Fruit fly (Drosophila melanogaster): Measurements from ENCODE around the gene CG42597.

CG42597 gene

DNA sequence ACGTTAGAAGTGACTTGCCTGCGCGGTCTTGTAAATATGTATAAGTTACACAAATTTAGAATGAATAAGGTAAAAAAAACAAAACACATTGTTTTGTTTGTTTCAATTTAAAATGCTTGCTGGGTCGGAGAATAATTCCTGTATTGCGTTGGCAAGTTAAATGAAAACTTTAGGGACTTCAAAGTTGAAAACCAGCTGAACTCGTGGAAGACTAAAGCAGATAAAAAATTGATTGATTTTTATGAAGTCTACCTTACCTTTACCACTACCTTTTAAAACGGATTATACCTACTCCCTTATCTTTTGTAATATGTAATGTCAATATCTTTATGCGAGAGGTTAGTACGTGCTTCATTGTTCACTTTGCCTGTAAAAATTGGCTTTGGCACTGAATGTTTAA is at the start of gene CG42597:
Gene CG42597, minus strand, starts transcription at position 101 of the 400 bp plus-strand sequence.
- TF ChIP-seq EcR (GFP tag; optimal IDR thresholded peaks at IDR 0.05) (no peak), psq (optimal IDR thresholded peaks at IDR 0.05) (no peak), CG8478 (optimal IDR thresholded peaks at IDR 0.05) (no peak), usp (GFP tag; optimal IDR thresholded peaks at IDR 0.05) (no peak), Dll (optimal IDR thresholded peaks at IDR 0.05) (no peak), pan (optimal IDR thresholded peaks at IDR 0.05) (no peak)

DNA sequence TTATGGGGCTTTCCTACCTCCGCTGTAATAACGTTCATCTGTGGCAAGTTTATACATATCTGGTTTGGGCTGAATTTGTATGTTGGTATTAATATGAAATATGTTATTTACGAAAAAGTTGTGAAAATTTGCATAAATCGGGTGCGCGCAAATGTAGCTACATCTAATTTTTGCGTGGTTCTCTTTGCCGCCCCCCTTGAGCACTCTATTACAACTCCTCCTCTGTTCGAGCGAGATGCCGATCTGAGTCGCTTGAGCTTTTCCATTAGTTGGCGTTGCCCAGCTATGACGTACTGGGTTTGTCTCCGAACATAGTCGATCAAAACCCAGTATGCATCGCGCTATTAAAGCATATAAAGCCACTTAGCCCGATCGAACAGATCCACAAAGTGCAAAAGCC is 43.5 kb upstream of the CG42597 start, which contains the start of gene CG6675:
Gene CG6675, plus strand, starts transcription at position 301 of the 400 bp plus-strand sequence.
- TF ChIP-seq psq (optimal IDR thresholded peaks at IDR 0.05): no peak
- TF ChIP-seq CG8478 (optimal IDR thresholded peaks at IDR 0.05): no peak

DNA sequence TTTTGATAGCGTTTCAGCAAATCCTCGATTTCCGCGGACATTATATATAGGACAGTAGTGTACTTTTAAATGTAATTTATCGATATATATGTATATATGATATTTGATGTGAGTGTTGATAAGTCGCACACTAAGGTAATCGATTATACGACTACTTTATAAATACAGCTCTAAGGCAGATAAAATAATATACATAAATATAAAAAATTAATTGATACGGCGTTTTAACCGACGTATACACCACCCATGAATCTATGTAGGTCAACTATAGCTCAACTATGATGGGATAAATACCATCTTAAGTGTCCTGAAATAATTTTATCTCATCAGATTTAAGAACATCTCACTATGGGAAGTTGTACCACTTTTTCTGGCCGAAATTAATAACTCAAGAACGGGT is 42.1 kb upstream of the CG42597 start, which contains the start of gene CG10834:
Gene CG10834, minus strand, starts transcription at position 101 of the 400 bp plus-strand sequence.
- TF ChIP-seq psq (optimal IDR thresholded peaks at IDR 0.05) (no peak), Dll (optimal IDR thresholded peaks at IDR 0.05) (no peak)

DNA sequence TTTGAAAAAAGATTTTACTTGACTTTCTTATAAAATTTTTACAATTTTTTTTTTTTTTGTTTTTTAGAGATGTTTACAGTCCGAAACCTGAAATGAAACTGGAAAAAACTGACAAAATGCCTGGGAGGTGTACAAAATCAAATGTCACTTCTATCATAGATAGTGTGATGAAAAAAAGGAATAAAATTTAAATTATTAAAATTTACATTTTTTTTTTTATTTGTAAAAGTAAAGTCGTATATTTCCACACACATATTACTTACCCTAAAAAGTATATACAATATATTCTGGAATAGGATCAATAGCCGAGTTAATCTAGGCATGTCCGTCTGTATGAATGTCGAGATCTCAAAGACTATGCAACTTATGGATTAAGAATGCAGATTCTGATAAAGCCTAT is 40.3 kb upstream of the CG42597 start, which contains the start of gene CG15219:
Gene CG15219, minus strand, starts transcription at position 101 of the 400 bp plus-strand sequence.
- TF ChIP-seq Dll (optimal IDR thresholded peaks at IDR 0.05) (no peak), EcR (GFP tag; optimal IDR thresholded peaks at IDR 0.05) (no peak), pan (optimal IDR thresholded peaks at IDR 0.05) (no peak), CG8478 (optimal IDR thresholded peaks at IDR 0.05) (no peak), psq (optimal IDR thresholded peaks at IDR 0.05) (no peak), usp (GFP tag; optimal IDR thresholded peaks at IDR 0.05) (no peak)

DNA sequence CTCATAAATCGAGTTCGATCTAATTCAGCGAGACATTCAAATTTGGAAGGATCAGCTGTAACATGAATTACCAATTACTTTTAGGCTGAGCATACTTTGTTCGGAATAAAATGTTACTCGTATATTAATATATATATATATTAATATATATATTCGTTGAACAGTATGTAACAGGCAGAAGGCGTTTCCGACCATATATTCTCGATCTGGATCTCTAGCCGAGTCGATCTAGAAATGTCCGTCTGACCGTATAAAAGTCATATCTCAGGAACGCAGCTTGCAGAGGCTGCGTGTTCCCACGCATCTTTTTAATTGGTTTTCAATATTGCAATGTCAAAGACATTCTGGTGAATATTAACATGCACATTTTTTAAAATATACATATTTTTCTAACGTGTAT is 39.2 kb upstream of the CG42597 start, which contains the start of gene tplus3b:
Gene tplus3b, minus strand, starts transcription at position 101 of the 400 bp plus-strand sequence.
- no peak for TF ChIP-seq CG8478 (optimal IDR thresholded peaks at IDR 0.05)
- TF ChIP-seq psq (optimal IDR thresholded peaks at IDR 0.05): no peak
- TF ChIP-seq pan (optimal IDR thresholded peaks at IDR 0.05): no peak
- no peak for TF ChIP-seq usp (GFP tag; optimal IDR thresholded peaks at IDR 0.05)
- no peak for TF ChIP-seq Dll (optimal IDR thresholded peaks at IDR 0.05)
- TF ChIP-seq EcR (GFP tag; optimal IDR thresholded peaks at IDR 0.05): no peak

DNA sequence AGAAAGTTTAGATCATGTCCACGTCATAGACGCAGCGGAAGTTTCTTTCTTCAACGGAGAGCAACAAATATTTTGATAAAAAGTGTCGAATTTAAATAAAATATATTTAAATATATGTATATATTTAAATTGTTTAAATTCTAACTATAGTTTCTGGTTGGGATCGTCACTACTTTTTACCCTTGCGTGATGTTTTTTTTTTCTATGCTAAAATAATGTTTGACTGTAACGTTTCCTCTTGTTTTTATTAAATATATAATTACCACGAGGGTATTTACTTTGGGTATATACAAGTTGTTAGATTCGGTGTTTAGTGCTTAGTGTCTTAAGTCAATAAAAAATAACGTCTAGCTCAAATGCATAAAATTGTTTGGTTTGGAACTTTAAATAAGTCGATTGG is 14.2 kb upstream of the CG42597 start, which contains the start of gene ttm3:
Gene ttm3, plus strand, starts transcription at position 301 of the 400 bp plus-strand sequence.
- TF ChIP-seq psq (optimal IDR thresholded peaks at IDR 0.05): no peak

DNA sequence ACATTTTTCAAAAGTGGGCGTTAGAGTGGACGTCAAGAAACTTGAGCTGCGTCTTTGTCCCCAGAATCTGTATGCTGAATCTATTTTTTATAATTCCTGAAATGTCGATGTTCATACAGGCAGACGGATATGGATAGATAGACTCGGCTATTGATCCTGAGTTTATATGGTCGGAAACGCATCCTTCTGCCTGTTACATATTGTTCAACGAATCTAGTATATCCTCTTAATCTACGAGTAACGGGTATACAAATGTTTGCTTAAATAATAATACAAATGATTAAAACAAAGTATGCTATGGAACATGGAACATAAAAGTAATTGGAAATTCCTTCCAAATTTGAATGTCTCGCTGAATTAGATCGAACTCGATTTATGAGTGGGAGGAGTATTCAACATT is 5.7 kb upstream of the CG42597 start, which contains the start of gene tplus3a:
Gene tplus3a, plus strand, starts transcription at position 301 of the 400 bp plus-strand sequence.
- TF ChIP-seq Dll (optimal IDR thresholded peaks at IDR 0.05): no peak
- no peak for TF ChIP-seq psq (optimal IDR thresholded peaks at IDR 0.05)
- TF ChIP-seq CG8478 (optimal IDR thresholded peaks at IDR 0.05): no peak
- no peak for TF ChIP-seq EcR (GFP tag; optimal IDR thresholded peaks at IDR 0.05)
- no peak for TF ChIP-seq usp (GFP tag; optimal IDR thresholded peaks at IDR 0.05)
- TF ChIP-seq pan (optimal IDR thresholded peaks at IDR 0.05): no peak

DNA sequence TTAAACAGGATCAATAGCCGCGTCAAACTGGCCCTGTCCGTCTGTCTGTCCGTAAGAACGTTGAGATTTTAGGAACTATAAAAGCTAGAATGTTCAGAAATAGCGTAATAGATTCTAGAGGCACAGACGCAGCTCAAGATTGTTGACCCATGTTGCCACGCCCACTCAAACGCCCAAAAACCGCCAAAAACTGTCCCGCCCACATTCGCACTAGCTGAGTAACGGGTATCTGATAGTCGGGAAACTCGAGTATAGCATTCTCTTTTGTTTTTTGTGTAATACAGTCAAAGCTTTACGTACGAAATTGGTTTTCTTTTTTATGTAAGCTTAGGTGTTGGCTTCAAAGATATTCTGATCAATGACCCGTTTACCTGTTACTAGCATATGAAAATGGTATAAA is 5.3 kb downstream of the CG42597 start:
- no peak for TF ChIP-seq Dll (optimal IDR thresholded peaks at IDR 0.05)
- no peak for TF ChIP-seq psq (optimal IDR thresholded peaks at IDR 0.05)
- TF ChIP-seq pan (optimal IDR thresholded peaks at IDR 0.05): no peak
- no peak for TF ChIP-seq EcR (GFP tag; optimal IDR thresholded peaks at IDR 0.05)
- TF ChIP-seq CG8478 (optimal IDR thresholded peaks at IDR 0.05): no peak
- no peak for TF ChIP-seq usp (GFP tag; optimal IDR thresholded peaks at IDR 0.05)

DNA sequence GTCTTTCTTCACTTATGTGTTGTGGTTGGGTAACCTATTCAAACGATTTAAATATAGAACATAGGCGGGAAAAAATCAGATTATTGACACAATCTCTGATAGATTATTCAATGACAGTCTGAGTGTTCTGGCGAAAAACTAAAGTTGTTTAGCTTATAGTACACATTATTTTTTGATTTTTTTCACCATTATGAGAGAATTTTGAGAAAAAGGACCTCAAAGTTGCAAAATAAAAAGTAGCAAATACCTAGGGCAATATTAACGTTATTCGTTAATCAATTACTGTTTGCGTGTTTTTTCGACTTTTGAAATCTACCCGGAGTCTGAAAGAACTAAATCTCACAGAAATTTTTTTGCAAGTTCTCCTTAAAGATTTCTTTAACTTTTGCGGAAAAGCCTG is 10.9 kb downstream of the CG42597 start, which contains the start of gene CG34173:
Gene CG34173, minus strand, starts transcription at position 101 of the 400 bp plus-strand sequence.
- no peak for TF ChIP-seq Dll (optimal IDR thresholded peaks at IDR 0.05)
- TF ChIP-seq pan (optimal IDR thresholded peaks at IDR 0.05): no peak
- no peak for TF ChIP-seq EcR (GFP tag; optimal IDR thresholded peaks at IDR 0.05)
- TF ChIP-seq usp (GFP tag; optimal IDR thresholded peaks at IDR 0.05): no peak
- no peak for TF ChIP-seq psq (optimal IDR thresholded peaks at IDR 0.05)
- no peak for TF ChIP-seq CG8478 (optimal IDR thresholded peaks at IDR 0.05)

DNA sequence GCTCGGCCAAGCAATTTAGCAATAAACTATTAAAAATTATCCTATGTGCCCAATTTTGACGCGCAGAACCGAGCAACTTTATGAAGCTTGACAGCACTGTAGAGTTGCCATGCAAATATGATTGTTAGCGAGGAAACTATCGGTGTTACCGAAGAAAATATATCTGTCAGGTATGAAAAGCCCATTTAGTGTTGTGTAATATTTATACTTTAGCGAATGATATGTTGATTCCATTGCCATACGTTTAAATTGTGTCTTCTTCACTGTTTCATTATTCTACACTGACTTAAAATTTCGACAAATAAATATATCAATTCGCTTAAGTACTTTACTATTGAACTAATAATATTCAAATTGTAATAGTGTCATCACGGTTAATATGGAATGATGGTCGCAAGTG is 21.4 kb downstream of the CG42597 start, which contains the start of gene CG31601:
Gene CG31601, minus strand, starts transcription at position 101 of the 400 bp plus-strand sequence.
- TF ChIP-seq pan (optimal IDR thresholded peaks at IDR 0.05) (no peak), CG8478 (optimal IDR thresholded peaks at IDR 0.05) (no peak), Dll (optimal IDR thresholded peaks at IDR 0.05) (no peak), usp (GFP tag; optimal IDR thresholded peaks at IDR 0.05) (no peak), psq (optimal IDR thresholded peaks at IDR 0.05) (no peak), EcR (GFP tag; optimal IDR thresholded peaks at IDR 0.05) (no peak)

DNA sequence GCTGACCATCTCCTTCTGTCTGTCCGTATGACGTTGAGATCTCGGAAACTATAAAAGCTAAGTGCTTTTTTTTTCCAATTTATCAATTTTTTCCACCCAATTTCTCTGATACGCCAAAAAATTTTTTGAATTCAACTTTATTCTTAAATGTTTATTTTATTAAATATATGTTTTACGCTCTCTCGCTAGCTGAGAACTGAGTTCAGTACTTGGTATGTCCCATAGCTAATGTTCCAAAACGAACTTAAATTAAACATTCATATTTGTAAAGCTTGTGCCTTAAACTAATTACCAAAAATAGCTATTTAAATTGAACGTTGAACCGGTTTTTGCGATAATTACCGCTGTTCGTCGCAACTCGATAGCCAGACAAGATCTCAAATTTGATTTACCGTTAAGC is 27.6 kb downstream of the CG42597 start, which contains the start of gene Grl40a:
Gene Grl40a, plus strand, starts transcription at position 301 of the 400 bp plus-strand sequence.
- TF ChIP-seq pan (optimal IDR thresholded peaks at IDR 0.05) (no peak), Dll (optimal IDR thresholded peaks at IDR 0.05) (no peak), EcR (GFP tag; optimal IDR thresholded peaks at IDR 0.05) (no peak), usp (GFP tag; optimal IDR thresholded peaks at IDR 0.05) (no peak), psq (optimal IDR thresholded peaks at IDR 0.05) (no peak), CG8478 (optimal IDR thresholded peaks at IDR 0.05) (no peak)

DNA sequence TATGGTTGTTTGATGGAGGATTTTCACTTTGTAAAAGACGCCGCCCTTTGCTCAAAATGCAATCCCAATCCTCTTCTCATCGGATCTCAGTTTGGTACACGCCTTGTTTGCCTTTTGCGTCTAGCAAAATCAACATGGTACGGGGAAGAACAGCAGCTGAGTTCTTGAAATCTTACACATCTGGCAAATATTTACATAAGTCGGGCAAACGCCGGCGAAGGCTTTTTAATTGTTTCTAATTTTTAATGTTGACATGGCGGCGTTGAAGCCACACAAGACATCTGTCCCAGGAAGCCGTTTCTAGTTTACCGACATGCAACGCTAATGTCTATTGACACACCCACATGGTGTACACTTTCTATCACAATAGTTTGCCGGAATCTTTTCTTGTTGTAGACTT is 28.3 kb downstream of the CG42597 start:
- TF ChIP-seq EcR (GFP tag; optimal IDR thresholded peaks at IDR 0.05) (no peak), Dll (optimal IDR thresholded peaks at IDR 0.05) (no peak), usp (GFP tag; optimal IDR thresholded peaks at IDR 0.05) (no peak), psq (optimal IDR thresholded peaks at IDR 0.05) (no peak), CG8478 (optimal IDR thresholded peaks at IDR 0.05) (no peak), pan (optimal IDR thresholded peaks at IDR 0.05) (no peak)

DNA sequence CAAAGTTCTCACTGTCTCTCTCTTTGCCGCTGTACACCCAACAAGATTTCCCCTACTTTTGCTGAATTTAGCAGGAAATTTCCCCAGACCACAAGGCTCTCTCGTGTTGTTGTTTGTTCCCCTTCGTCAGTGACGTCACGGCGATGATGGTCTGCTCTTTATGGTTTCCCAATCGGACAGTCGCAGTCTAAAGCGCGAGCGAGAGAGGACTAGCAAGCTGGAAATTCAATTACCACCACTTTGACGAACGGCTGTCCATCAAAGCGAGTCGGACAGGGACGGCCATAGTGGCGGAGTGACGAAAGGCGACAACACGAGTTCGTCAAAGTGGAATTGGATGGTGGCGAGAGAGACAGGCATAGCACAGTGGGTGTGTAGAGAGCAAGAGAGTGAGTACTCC is 40.8 kb downstream of the CG42597 start:
- peak; percentile 72 for TF ChIP-seq Dll (optimal IDR thresholded peaks at IDR 0.05)
- TF ChIP-seq usp (GFP tag; optimal IDR thresholded peaks at IDR 0.05): no peak
- no peak for TF ChIP-seq psq (optimal IDR thresholded peaks at IDR 0.05)
- TF ChIP-seq CG8478 (optimal IDR thresholded peaks at IDR 0.05): peak; percentile 97
- no peak for TF ChIP-seq pan (optimal IDR thresholded peaks at IDR 0.05)
- peak in 1 of 2 experiments; percentile 29 for TF ChIP-seq EcR (GFP tag; optimal IDR thresholded peaks at IDR 0.05)
